Fruit fly (Drosophila melanogaster) whole organism: ENCODE results near the gene Ppcs.

ENCODE experiments used
- CG8478 ChIP-seq: fragments of >200 bp; optimal IDR thresholded peaks from 2 replicates; lab custom pipeline; 2018; ENCODE audit warnings: inconsistent platforms
- EcR ChIP-seq, 2 experiments: fragments of >200 bp; optimal IDR thresholded peaks; 2 replicates each; lab custom pipeline; 2017; ENCODE audit warnings: missing biosample characterization in 2 of 2, missing genetic modification characterization in 2 of 2, missing genetic modification reagents in 2 of 2
- pan ChIP-seq: fragments of >200 bp; optimal IDR thresholded peaks from 2 replicates; lab custom pipeline; 2017
- psq ChIP-seq: fragments of >200 bp; optimal IDR thresholded peaks from 2 replicates; lab custom pipeline; 2017

dm6 chr3R:19151848-19152787, 4.4 kb upstream of the Ppcs start:
- TF ChIP-seq psq (lab: Kevin White, UChicago) (no peak), CG8478 (lab: Kevin White, UChicago) (no peak), pan (lab: Kevin White, UChicago) (no peak), EcR (GFP tag; optimal IDR thresholded peaks at IDR 0.05; lab: Kevin White, UChicago) (no peak)
